Worm (Caenorhabditis elegans) whole organism, L4 larva: ENCODE results near the gene Y57A10A.27.
"Not testable (repeated sequence)": the region's sequence is repeated elsewhere in the genome, so short reads cannot be mapped to it uniquely, and the experiment has no call there.

Experiments used
- F37D6.2 ChIP-seq: sonication (generic microtip); optimal IDR thresholded peaks from 2 replicates; lab custom pipeline; 2016; ENCODE audit warnings: mild to moderate bottlenecking, missing genetic modification characterization, missing compliant biosample characterization
- F49E8.2 ChIP-seq: sonication (generic microtip); optimal IDR thresholded peaks from 2 replicates; lab custom pipeline; 2016; ENCODE audit warnings: missing compliant biosample characterization, mild to moderate bottlenecking, missing genetic modification characterization, borderline replicate concordance
- Y105C5A.15 ChIP-seq: fragments of 200-800 bp; sonication (Bioruptor generic); IDR thresholded peaks from 2 replicates; pipeline ENCODE4 v1.3.6; 2022; ENCODE audit warnings: missing genetic modification characterization, missing compliant biosample characterization
- Y5F2A.4 ChIP-seq: fragments of 200-800 bp; sonication (Bioruptor generic); optimal IDR thresholded peaks from 2 replicates; lab custom pipeline; 2018; ENCODE audit warnings: mild to moderate bottlenecking, missing genetic modification characterization, missing compliant biosample characterization
- Y75B8A.6 ChIP-seq: fragments of 200-800 bp; sonication (Bioruptor generic); IDR thresholded peaks from 2 replicates; pipeline ENCODE4 v1.3.6; 2022; ENCODE audit warnings: missing genetic modification reagents, missing genetic modification characterization, missing compliant biosample characterization
- aha-1 ChIP-seq: fragments of 150-350 bp; peaks from one replicate; lab custom pipeline; 2014; ENCODE audit warnings: missing biosample characterization, missing genetic modification characterization
- ceh-62 ChIP-seq: sonication (generic microtip); optimal IDR thresholded peaks from 2 replicates; lab custom pipeline; 2017; ENCODE audit warnings: missing biosample characterization, missing genetic modification characterization
- ctbp-1 ChIP-seq: fragments of 200-800 bp; sonication (Bioruptor generic); IDR thresholded peaks from 2 replicates; pipeline ENCODE4 v1.3.6; 2022; ENCODE audit warnings: missing genetic modification reagents, missing genetic modification characterization, missing compliant biosample characterization
- daf-12 ChIP-seq: fragments of 150-350 bp; optimal IDR thresholded peaks from 2 replicates; lab custom pipeline; 2014; ENCODE audit warnings: missing biosample characterization, missing genetic modification reagents, missing genetic modification characterization
- daf-8 ChIP-seq: fragments of 200-800 bp; sonication (Bioruptor generic); IDR thresholded peaks from 2 replicates; pipeline ENCODE4 v1.3.6; 2022; ENCODE audit warnings: missing genetic modification characterization, missing compliant biosample characterization
- dmd-8 ChIP-seq: fragments of 200-800 bp; sonication (Bioruptor generic); IDR thresholded peaks from 2 replicates; pipeline ENCODE4 v1.3.6; 2022; ENCODE audit warnings: missing genetic modification characterization, missing compliant biosample characterization
- duxl-1 ChIP-seq: sonication (generic microtip); optimal IDR thresholded peaks from 2 replicates; lab custom pipeline; 2016; ENCODE audit warnings: mild to moderate bottlenecking, missing genetic modification characterization, moderate library complexity, missing compliant biosample characterization; ENCODE audit not compliant: poor library complexity
- egl-27 ChIP-seq: sonication (generic microtip); optimal IDR thresholded peaks from 3 replicates; lab custom pipeline; 2017; ENCODE audit warnings: missing biosample characterization, missing genetic modification reagents, missing genetic modification characterization
- fkh-10 ChIP-seq: fragments of 150-350 bp; optimal IDR thresholded peaks from 2 replicates; lab custom pipeline; 2014; ENCODE audit warnings: missing biosample characterization, missing genetic modification reagents, missing genetic modification characterization
- fos-1 ChIP-seq: fragments of 150-350 bp; optimal IDR thresholded peaks from 2 replicates; lab custom pipeline; 2014; ENCODE audit warnings: missing biosample characterization, missing genetic modification characterization
- hif-1 ChIP-seq, 2 experiments: sonication (generic microtip); optimal IDR thresholded peaks; 2 replicates each; lab custom pipeline; 2016 to 2017; ENCODE audit warnings: missing compliant biosample characterization in 2 of 2, missing genetic modification characterization in 2 of 2, missing genetic modification reagents in 2 of 2, missing genotype in 2 of 2, mild to moderate bottlenecking in 1 of 2
- hlh-30 ChIP-seq: sonication (generic microtip); optimal IDR thresholded peaks from 2 replicates; lab custom pipeline; 2017; ENCODE audit warnings: antibody characterized with exemption, mild to moderate bottlenecking, missing genetic modification characterization, missing compliant biosample characterization; ENCODE audit not compliant: insufficient read depth
- hmg-1.1 ChIP-seq: fragments of 200-800 bp; sonication (Bioruptor generic); IDR thresholded peaks from 2 replicates; pipeline ENCODE4 v1.3.6; 2022; ENCODE audit warnings: missing genetic modification reagents, missing genetic modification characterization, missing compliant biosample characterization
- lim-7 ChIP-seq: fragments of 200-800 bp; sonication (Bioruptor generic); IDR thresholded peaks from 2 replicates; pipeline ENCODE4 v1.3.6; 2022; ENCODE audit warnings: missing genetic modification characterization, missing compliant biosample characterization
- lin-29 ChIP-seq: fragments of 200-800 bp; sonication (Bioruptor generic); IDR thresholded peaks from 2 replicates; pipeline ENCODE4 v1.3.6; 2022; ENCODE audit warnings: missing genetic modification reagents, missing genetic modification characterization, missing compliant biosample characterization
- lin-38 ChIP-seq: fragments of 200-800 bp; sonication (Bioruptor generic); IDR thresholded peaks from 2 replicates; pipeline ENCODE4 v1.3.6; 2022; ENCODE audit warnings: missing genetic modification reagents, missing genetic modification characterization, missing compliant biosample characterization
- lir-3 ChIP-seq: sonication (generic microtip); optimal IDR thresholded peaks from 2 replicates; lab custom pipeline; 2016; ENCODE audit warnings: mild to moderate bottlenecking, missing genetic modification characterization, missing compliant biosample characterization
- lsy-2 ChIP-seq, 2 experiments: fragments of 150-350 bp in 1 of 2; sonication (generic microtip) in 1 of 2; optimal IDR thresholded peaks; 2 replicates each; lab custom pipeline; 2014 to 2017; ENCODE audit warnings: missing biosample characterization in 2 of 2, missing genetic modification characterization in 2 of 2
- madf-9 ChIP-seq: fragments of 200-800 bp; sonication (Bioruptor generic); conservative IDR thresholded peaks from 2 replicates; pipeline ENCODE4 v1.3.6; 2022; ENCODE audit warnings: missing genetic modification reagents, missing genetic modification characterization, missing compliant biosample characterization
- mdt-29 ChIP-seq: fragments of 200-800 bp; sonication (Bioruptor generic); IDR thresholded peaks from 2 replicates; pipeline ENCODE4 v1.3.6; 2022; ENCODE audit warnings: missing genetic modification reagents, missing genetic modification characterization, missing compliant biosample characterization
- mxl-3 ChIP-seq: fragments of 200-800 bp; sonication (Bioruptor generic); optimal IDR thresholded peaks from 2 replicates; lab custom pipeline; 2018; ENCODE audit warnings: mild to moderate bottlenecking, missing genetic modification characterization, missing compliant biosample characterization
- nhr-10 ChIP-seq: fragments of 150-350 bp; optimal IDR thresholded peaks from 2 replicates; lab custom pipeline; 2014; ENCODE audit warnings: missing biosample characterization, missing genetic modification characterization
- nhr-6 ChIP-seq: fragments of 150-350 bp; optimal IDR thresholded peaks from 2 replicates; lab custom pipeline; 2014; ENCODE audit warnings: missing biosample characterization, missing genetic modification characterization
- nhr-77 ChIP-seq: fragments of 150-350 bp; optimal IDR thresholded peaks from 2 replicates; lab custom pipeline; 2014; ENCODE audit warnings: missing biosample characterization, missing genetic modification characterization
- php-3 ChIP-seq: fragments of 200-800 bp; sonication (Bioruptor generic); IDR thresholded peaks from 2 replicates; pipeline ENCODE4 v1.3.6; 2022; ENCODE audit warnings: missing genetic modification reagents, missing genetic modification characterization, missing compliant biosample characterization
- pqm-1 ChIP-seq: sonication (generic microtip); optimal IDR thresholded peaks from 2 replicates; lab custom pipeline; 2017; ENCODE audit warnings: missing biosample characterization, missing genetic modification characterization
- rbr-2 ChIP-seq: sonication (generic microtip); optimal IDR thresholded peaks from 2 replicates; lab custom pipeline; 2016; ENCODE audit warnings: missing genotype, missing genetic modification characterization, missing compliant biosample characterization
- saeg-2 ChIP-seq: fragments of 200-800 bp; sonication (Bioruptor generic); IDR thresholded peaks from 2 replicates; pipeline ENCODE4 v1.3.6; 2022; ENCODE audit warnings: missing genetic modification reagents, missing genetic modification characterization, missing compliant biosample characterization
- set-16 ChIP-seq: fragments of 200-800 bp; sonication (Bioruptor generic); IDR thresholded peaks from 2 replicates; pipeline ENCODE4 v1.3.6; 2022; ENCODE audit warnings: missing genetic modification reagents, missing genetic modification characterization, missing compliant biosample characterization
- snpc-1.2 ChIP-seq: fragments of 200-800 bp; sonication (Bioruptor generic); IDR thresholded peaks from 2 replicates; pipeline ENCODE4 v1.3.6; 2022; ENCODE audit warnings: missing genetic modification reagents, missing genetic modification characterization, missing compliant biosample characterization
- unc-130 ChIP-seq: sonication (generic microtip); optimal IDR thresholded peaks from 2 replicates; lab custom pipeline; 2016; ENCODE audit warnings: missing genetic modification reagents, missing genetic modification characterization, missing compliant biosample characterization
- unc-62 ChIP-seq, 3 experiments: fragments of 150-350 bp in 1 of 3; sonication (generic microtip); optimal IDR thresholded peaks in 2 of 3; peaks in 1 of 3; 1 replicate in 1 of 3; 2 replicates in 2 of 3; lab custom pipeline; 2014 to 2017; ENCODE audit warnings: missing biosample characterization in 3 of 3, missing genetic modification characterization in 3 of 3, missing genetic modification reagents in 3 of 3, missing genotype in 1 of 3
- vab-7 ChIP-seq: fragments of 200-800 bp; sonication (Bioruptor generic); IDR thresholded peaks from 2 replicates; pipeline ENCODE4 v1.3.6; 2022; ENCODE audit warnings: missing genetic modification reagents, missing genetic modification characterization, missing compliant biosample characterization
- zag-1 ChIP-seq: fragments of 150-350 bp; optimal IDR thresholded peaks from 2 replicates; lab custom pipeline; 2014; ENCODE audit warnings: missing biosample characterization, missing genetic modification characterization
- zfp-2 ChIP-seq: sonication (generic microtip); optimal IDR thresholded peaks from 2 replicates; lab custom pipeline; 2016; ENCODE audit warnings: mild to moderate bottlenecking, missing genetic modification characterization, missing compliant biosample characterization
- zip-2 ChIP-seq: fragments of 150-350 bp; optimal IDR thresholded peaks from 2 replicates; lab custom pipeline; 2014; ENCODE audit warnings: missing biosample characterization, missing genetic modification characterization
- ztf-7 ChIP-seq: fragments of 150-350 bp; optimal IDR thresholded peaks from 2 replicates; lab custom pipeline; 2014; ENCODE audit warnings: missing biosample characterization, missing genetic modification characterization

Y57A10A.27 gene

DNA sequence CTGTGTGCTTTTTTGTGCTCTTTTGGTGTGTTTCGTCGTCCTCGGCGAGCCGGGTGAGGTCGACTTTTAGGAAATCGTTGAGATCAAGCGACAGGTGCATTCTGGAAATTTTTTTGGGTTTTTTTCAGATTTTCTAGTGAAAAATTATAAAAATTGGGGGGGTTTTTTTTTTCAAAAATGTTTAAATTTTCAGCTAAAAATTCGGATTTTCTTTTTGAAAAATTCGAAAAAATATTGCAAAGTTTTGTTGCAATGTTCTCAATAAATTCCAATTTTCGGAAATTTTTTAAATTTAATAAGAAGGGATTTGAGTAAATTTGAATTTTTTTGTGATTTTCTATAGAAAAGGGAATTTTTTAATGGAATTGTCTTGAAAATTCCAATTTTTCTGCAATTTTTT is at the start of gene Y57A10A.27:
Gene Y57A10A.27, minus strand, starts transcription at position 101 of the 400 bp plus-strand sequence.
- no peak for TF ChIP-seq ztf-7
- TF ChIP-seq snpc-1.2, result no peak
- TF ChIP-seq fos-1, result no peak
- no peak for TF ChIP-seq Y75B8A.6
- TF ChIP-seq unc-130 (GFP tag; lab: Kevin White, UChicago), result no peak

DNA sequence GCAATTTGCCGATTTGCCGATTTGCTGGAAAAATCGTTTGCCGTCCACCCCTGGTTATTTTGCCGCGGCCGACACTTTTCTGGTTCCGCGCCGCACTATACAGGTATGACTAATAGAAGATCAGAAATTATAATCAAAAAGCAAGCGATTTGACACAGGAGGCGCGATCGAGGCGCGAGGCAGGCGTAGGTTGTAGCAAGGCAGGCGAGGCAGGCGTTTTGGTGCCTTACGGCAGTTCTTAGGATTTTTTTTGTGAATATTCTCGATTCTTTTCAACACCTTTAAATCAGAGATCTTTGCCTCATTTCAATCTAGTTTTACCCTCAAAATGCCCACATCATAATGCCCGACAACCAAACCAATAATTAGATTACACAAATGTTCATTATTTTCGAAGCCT is 49.3 kb upstream of the Y57A10A.27 start, which contains the start of gene sre-56:
Gene sre-56, plus strand, starts transcription at position 301 of the 400 bp plus-strand sequence.
- TF ChIP-seq set-16 (GFP tag; lab: Robert Waterston, UW), result no peak
- TF ChIP-seq aha-1, result peak; percentile 51

DNA sequence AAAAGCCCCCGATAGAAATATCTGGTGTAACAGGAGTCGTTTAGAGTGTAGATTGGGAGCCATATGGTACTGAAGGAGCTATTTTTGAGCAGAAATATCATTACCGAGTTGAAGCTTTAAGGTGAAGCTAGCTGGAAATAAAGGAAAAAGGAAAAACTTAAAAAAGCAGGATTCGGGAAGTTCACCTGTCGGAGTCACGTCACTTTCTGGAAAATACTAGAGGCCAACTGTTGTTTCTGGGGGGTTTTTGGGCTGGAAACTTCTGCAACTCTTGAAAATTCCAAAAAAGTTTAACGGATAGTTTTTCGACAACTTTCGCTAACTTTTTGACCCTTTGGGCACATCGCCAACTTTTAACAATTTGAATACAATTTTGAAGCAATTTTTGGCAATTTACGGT is 48.5 kb upstream of the Y57A10A.27 start, which contains the start of gene sre-53:
Gene sre-53, minus strand, starts transcription at position 101 of the 400 bp plus-strand sequence.
- TF ChIP-seq vab-7 (GFP tag; lab: Robert Waterston, UW), result no peak
- no peak for TF ChIP-seq nhr-77 (tag; lab: Kevin White, UChicago)
- TF ChIP-seq fkh-10 (GFP tag; lab: Kevin White, UChicago), result no peak
- no peak for TF ChIP-seq Y105C5A.15 (GFP tag; lab: Robert Waterston, UW)
- TF ChIP-seq daf-8 (GFP tag; lab: Robert Waterston, UW), result no peak
- TF ChIP-seq Y5F2A.4 (GFP tag; lab: Kevin White, UChicago), result no peak
- TF ChIP-seq zag-1 (tag; lab: Kevin White, UChicago), result no peak
- no peak for TF ChIP-seq nhr-6 (tag; lab: Kevin White, UChicago)
- no peak for TF ChIP-seq lin-38 (GFP tag; lab: Robert Waterston, UW)
- TF ChIP-seq rbr-2 (tag; lab: Kevin White, UChicago), result no peak
- no peak for TF ChIP-seq F37D6.2
- TF ChIP-seq zip-2 (tag; lab: Kevin White, UChicago), result no peak
- TF ChIP-seq hmg-1.1 (GFP tag; lab: Robert Waterston, UW), result no peak
- no peak for TF ChIP-seq hif-1 (tag; optimal IDR thresholded peaks at IDR 0.05; lab: Kevin White, UChicago)
- TF ChIP-seq F49E8.2 (tag; lab: Kevin White, UChicago), result no peak
- no peak for TF ChIP-seq lsy-2 (tag; optimal IDR thresholded peaks at IDR 0.05; lab: Kevin White, UChicago)
- TF ChIP-seq lin-29 (GFP tag; lab: Robert Waterston, UW), result no peak
- TF ChIP-seq ceh-62 (tag; lab: Kevin White, UChicago), result no peak

DNA sequence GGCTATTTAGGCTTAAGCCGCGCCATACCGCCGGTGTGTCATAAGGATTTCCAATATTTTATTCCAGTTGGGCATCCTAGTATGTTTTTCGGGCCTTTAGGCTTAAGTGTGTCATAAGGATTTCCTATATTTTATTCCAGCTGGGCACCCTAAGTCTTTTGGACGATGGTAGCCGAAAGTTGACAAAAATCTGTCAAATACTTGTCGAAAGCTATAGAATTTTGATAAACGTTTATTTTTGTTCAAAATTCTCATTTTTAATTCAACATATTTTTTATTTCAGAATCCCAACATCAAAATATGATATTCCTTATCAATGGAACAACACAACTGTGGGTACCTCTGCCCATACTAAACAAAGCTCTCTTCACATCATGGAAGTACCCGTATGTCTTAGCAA is 43.7 kb upstream of the Y57A10A.27 start, which contains the start of gene sre-49:
Gene sre-49, plus strand, starts transcription at position 301 of the 400 bp plus-strand sequence.
- TF ChIP-seq duxl-1, lir-3, pqm-1 (tag; lab: Kevin White, UChicago): not testable (repeated sequence)

DNA sequence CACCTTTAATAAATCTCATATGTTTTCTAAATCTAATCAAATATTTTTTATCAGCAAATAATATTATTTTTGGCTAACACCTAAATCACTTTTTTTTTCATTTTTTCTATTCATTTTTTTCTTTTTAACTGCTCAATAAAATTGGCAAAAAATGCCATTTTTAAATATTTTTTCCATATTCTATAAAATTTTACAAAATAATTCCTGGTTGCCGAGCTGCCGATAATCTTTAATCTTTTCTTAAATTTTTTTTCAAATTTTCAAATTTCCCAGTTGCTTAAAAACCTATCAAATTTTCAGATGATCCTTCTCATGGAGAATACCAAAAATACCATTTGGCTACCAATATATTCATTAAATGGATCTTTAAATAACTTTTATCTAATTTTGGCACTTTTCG is 36.7 kb upstream of the Y57A10A.27 start, which contains the start of gene sre-51:
Gene sre-51, plus strand, starts transcription at position 301 of the 400 bp plus-strand sequence.
- no peak for TF ChIP-seq lim-7
- no peak for TF ChIP-seq madf-9 (GFP tag; lab: Robert Waterston, UW)

DNA sequence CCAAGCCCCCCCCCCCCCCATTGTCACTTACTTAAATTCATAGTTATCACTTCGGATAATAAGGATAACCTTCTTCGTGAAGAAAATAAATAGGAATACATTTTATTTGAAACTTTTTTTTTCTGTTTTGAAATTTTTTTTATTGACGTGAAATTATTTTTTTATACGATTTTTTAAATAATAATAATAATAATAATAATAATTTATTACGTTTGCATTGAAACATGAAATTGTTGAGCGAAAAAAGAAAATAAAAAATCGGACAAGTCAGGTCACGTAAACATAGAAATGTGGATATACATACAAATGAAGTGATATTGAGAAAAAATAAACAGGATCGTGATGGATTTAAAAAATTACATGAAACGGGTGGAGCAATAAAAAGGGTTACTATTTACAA is 34.8 kb upstream of the Y57A10A.27 start, which contains the start of gene C50E10.2:
Gene C50E10.2, minus strand, starts transcription at position 101 of the 400 bp plus-strand sequence.
- TF ChIP-seq saeg-2, result no peak
- no peak for TF ChIP-seq dmd-8
- TF ChIP-seq ctbp-1 (GFP tag; lab: Robert Waterston, UW), result no peak
- no peak for TF ChIP-seq daf-12 (tag; lab: Kevin White, UChicago)
- TF ChIP-seq hmg-1.1 (GFP tag; lab: Robert Waterston, UW), result no peak
- no peak for TF ChIP-seq zfp-2
- no peak for TF ChIP-seq Y75B8A.6
- TF ChIP-seq hlh-30 (tag; lab: Kevin White, UChicago), result no peak
- TF ChIP-seq F49E8.2 (tag; lab: Kevin White, UChicago), result no peak
- no peak for TF ChIP-seq unc-62 (GFP tag; optimal IDR thresholded peaks at IDR 0.05 in 1 of 2; lab: Kevin White, UChicago)
- no peak for TF ChIP-seq unc-62 (tag; optimal IDR thresholded peaks at IDR 0.05; lab: Kevin White, UChicago)
- TF ChIP-seq daf-8 (GFP tag; lab: Robert Waterston, UW), result no peak
- no peak for TF ChIP-seq mdt-29 (GFP tag; lab: Robert Waterston, UW)
- no peak for TF ChIP-seq nhr-10 (tag; lab: Kevin White, UChicago)
- TF ChIP-seq php-3 (GFP tag; lab: Robert Waterston, UW), result no peak
- TF ChIP-seq egl-27 (tag; lab: Kevin White, UChicago), result no peak
- TF ChIP-seq lir-3 (tag; lab: Kevin White, UChicago), result no peak
- no peak for TF ChIP-seq mxl-3 (GFP tag; lab: Kevin White, UChicago)
- no peak for TF ChIP-seq snpc-1.2
- TF ChIP-seq, all 104 proteins: peak for 0
